Worm (Caenorhabditis elegans): ENCODE results near the gene ccep-135.

ce11 chrIII:3063999-3064398 lies 27.7 kb upstream of the ccep-135 start, which contains the start of gene H06I04.6:
- TF ChIP-seq F55B11.4 (tag; optimal IDR thresholded peaks at IDR 0.05; ENCODE audit: borderline replicate concordance, insufficient read depth) (no peak), ekl-4 (GFP tag; IDR thresholded peaks at IDR 0.05) (no peak), nfya-1 (tag; optimal IDR thresholded peaks at IDR 0.05; ENCODE audit: borderline replicate concordance, insufficient read depth) (no peak), hmg-1.2 (GFP tag; IDR thresholded peaks at IDR 0.05) (no peak), nfya-2 (GFP tag; IDR thresholded peaks at IDR 0.05) (no peak), ceh-58 (GFP tag; IDR thresholded peaks at IDR 0.05) (no peak)
